Worm (Caenorhabditis elegans) whole organism, early embryonic: Measurements from ENCODE around the gene F42F12.11.

ENCODE experiments used
- B0310.2 ChIP-seq: sonication (generic microtip); optimal IDR thresholded peaks from 2 replicates; lab custom pipeline; 2016; ENCODE audit warnings: mild to moderate bottlenecking, missing genetic modification characterization, missing compliant biosample characterization
- F13C5.2 ChIP-seq: sonication (generic microtip); optimal IDR thresholded peaks from 2 replicates; lab custom pipeline; 2017; ENCODE audit warnings: mild to moderate bottlenecking, missing genetic modification characterization, inconsistent platforms, missing compliant biosample characterization
- ama-1 ChIP-seq: fragments of 150-350 bp; optimal IDR thresholded peaks from 2 replicates; lab custom pipeline; 2014
- ceh-13 ChIP-seq: fragments of 200-800 bp; sonication (Bioruptor generic); optimal IDR thresholded peaks from 2 replicates; lab custom pipeline; 2018; ENCODE audit warnings: mild to moderate bottlenecking, missing genetic modification characterization, missing compliant biosample characterization
- ceh-36 ChIP-seq: sonication (generic microtip); optimal IDR thresholded peaks from 2 replicates; lab custom pipeline; 2016; ENCODE audit warnings: missing genetic modification characterization, inconsistent platforms, missing compliant biosample characterization
- ets-7 ChIP-seq: sonication (generic microtip); optimal IDR thresholded peaks from 2 replicates; lab custom pipeline; 2016; ENCODE audit warnings: missing genotype, missing genetic modification characterization, missing compliant biosample characterization
- flt-1 ChIP-seq: fragments of 200-800 bp; sonication (Bioruptor generic); IDR thresholded peaks from 2 replicates; pipeline ENCODE4 v1.3.6; 2022; ENCODE audit warnings: missing genetic modification characterization, missing compliant biosample characterization
- hmbx-1 ChIP-seq: sonication (generic microtip); optimal IDR thresholded peaks from 2 replicates; lab custom pipeline; 2016; ENCODE audit warnings: mild to moderate bottlenecking, missing genetic modification characterization, missing compliant biosample characterization
- hnd-1 ChIP-seq: sonication (generic microtip); optimal IDR thresholded peaks from 2 replicates; lab custom pipeline; 2016; ENCODE audit warnings: missing genetic modification characterization, missing compliant biosample characterization
- scrt-1 ChIP-seq: fragments of 200-800 bp; sonication (Bioruptor generic); IDR thresholded peaks from 2 replicates; pipeline ENCODE4 v1.3.6; 2022; ENCODE audit warnings: missing genetic modification characterization, missing compliant biosample characterization
- tbx-37 ChIP-seq: fragments of 200-800 bp; sonication (Bioruptor generic); conservative IDR thresholded peaks from 2 replicates; pipeline ENCODE4 v1.3.6; 2022; ENCODE audit warnings: missing genetic modification reagents, missing genetic modification characterization, missing compliant biosample characterization

- TF ChIP-seq B0310.2 (tag; lab: Kevin White, UChicago) (no peak), flt-1 (no peak), ama-1 (no peak), ceh-13 (no peak), F13C5.2 (tag; lab: Kevin White, UChicago) (no peak), tbx-37 (GFP tag; lab: Robert Waterston, UW) (no peak), scrt-1 (GFP tag; lab: Robert Waterston, UW) (no peak), hnd-1 (tag; lab: Kevin White, UChicago) (no peak), ceh-36 (tag; lab: Kevin White, UChicago) (no peak), ets-7 (tag; lab: Kevin White, UChicago) (no peak), hmbx-1 (tag; lab: Kevin White, UChicago) (no peak)
Observed at ce11 chrX:12365388-12365787, 18.6 kb downstream of the F42F12.11 start, which contains the start of gene F19H6.4.
